Fruit fly (Drosophila melanogaster) whole organism, embryonic: Measurements from ENCODE around the gene CG10943.

Experiments
- CG10209 ChIP-seq: fragments of 200-800 bp; sonication (Bioruptor generic); optimal IDR thresholded peaks from 3 replicates; lab custom pipeline; 2017; ENCODE audit warnings: missing biosample characterization, mild to moderate bottlenecking, missing genetic modification characterization, missing genetic modification reagents
- CG11093 ChIP-seq: fragments of 200-800 bp; sonication (Bioruptor generic); IDR thresholded peaks from 3 replicates; pipeline ENCODE4 v1.3.6; 2022; ENCODE audit warnings: missing biosample characterization, missing genetic modification characterization
- CG11456 ChIP-seq: fragments of 200-800 bp; sonication (Bioruptor generic); IDR thresholded peaks from 3 replicates; pipeline ENCODE4 v1.3.6; 2022; ENCODE audit warnings: missing biosample characterization, missing genetic modification characterization
- CG12219 ChIP-seq: fragments of 200-800 bp; sonication (Bioruptor generic); optimal IDR thresholded peaks from 3 replicates; lab custom pipeline; 2018; ENCODE audit warnings: missing biosample characterization, mild to moderate bottlenecking, missing genetic modification characterization
- CG12659 ChIP-seq: fragments of 200-800 bp; sonication (Bioruptor generic); optimal IDR thresholded peaks from 3 replicates; lab custom pipeline; 2017; ENCODE audit warnings: mild to moderate bottlenecking, missing biosample characterization, missing genetic modification reagents, missing genetic modification characterization
- CG13775 ChIP-seq: fragments of 200-800 bp; sonication (Bioruptor generic); optimal IDR thresholded peaks from 3 replicates; lab custom pipeline; 2017; ENCODE audit warnings: missing biosample characterization, mild to moderate bottlenecking, missing genetic modification characterization
- CG14667 ChIP-seq: fragments of 200-800 bp; sonication (Bioruptor generic); IDR thresholded peaks from 2 replicates; pipeline ENCODE4 v1.3.6; 2022; ENCODE audit warnings: missing biosample characterization, missing genetic modification characterization
- CG16863 ChIP-seq: fragments of 200-800 bp; sonication (Bioruptor generic); optimal IDR thresholded peaks from 3 replicates; lab custom pipeline; 2016; ENCODE audit warnings: missing biosample characterization, missing genetic modification characterization
- CG17568 ChIP-seq: fragments of 200-800 bp; sonication (Bioruptor generic); optimal IDR thresholded peaks from 2 replicates; lab custom pipeline; 2018; ENCODE audit warnings: missing biosample characterization, mild to moderate bottlenecking, missing genetic modification characterization, moderate library complexity
- CG2116 ChIP-seq: fragments of 200-800 bp; sonication (Bioruptor generic); optimal IDR thresholded peaks from 3 replicates; lab custom pipeline; 2018; ENCODE audit warnings: missing biosample characterization, mild to moderate bottlenecking, missing genetic modification characterization
- CG2129 ChIP-seq: fragments of 200-800 bp; sonication (Bioruptor generic); IDR thresholded peaks from 2 replicates; pipeline ENCODE4 v1.3.6; 2022; ENCODE audit warnings: missing biosample characterization, missing genetic modification characterization; ENCODE audit not compliant: partially characterized antibody
- CG32772 ChIP-seq: fragments of 200-800 bp; sonication (Bioruptor generic); IDR thresholded peaks from 2 replicates; pipeline ENCODE4 v1.3.6; 2022; ENCODE audit warnings: missing biosample characterization, missing genetic modification characterization
- CG33557 ChIP-seq: fragments of 200-800 bp; sonication (Bioruptor generic); optimal IDR thresholded peaks from 2 replicates; lab custom pipeline; 2019; ENCODE audit warnings: missing biosample characterization, mild to moderate bottlenecking, missing genetic modification characterization, moderate library complexity
- CG4730 ChIP-seq: fragments of 200-800 bp; sonication (Bioruptor generic); IDR thresholded peaks from 2 replicates; pipeline ENCODE4 v1.3.6; 2022; ENCODE audit warnings: missing biosample characterization, missing genetic modification characterization
- CG6175 ChIP-seq: fragments of 200-800 bp; sonication (Bioruptor generic); IDR thresholded peaks from 3 replicates; pipeline ENCODE4 v1.3.6; 2022; ENCODE audit warnings: missing biosample characterization, missing genetic modification characterization
- CG6254 ChIP-seq: fragments of 200-800 bp; sonication (Bioruptor generic); optimal IDR thresholded peaks from 3 replicates; lab custom pipeline; 2017; ENCODE audit warnings: mild to moderate bottlenecking, missing biosample characterization, missing genetic modification reagents, missing genetic modification characterization
- CG6765 ChIP-seq: fragments of 200-800 bp; sonication (Bioruptor generic); optimal IDR thresholded peaks from 3 replicates; lab custom pipeline; 2017; ENCODE audit warnings: missing biosample characterization, mild to moderate bottlenecking, missing genetic modification characterization
- CG7556 ChIP-seq: fragments of 200-800 bp; sonication (Bioruptor generic); optimal IDR thresholded peaks from 2 replicates; lab custom pipeline; 2017; ENCODE audit warnings: missing biosample characterization, mild to moderate bottlenecking, missing genetic modification characterization
- CG7745 ChIP-seq: fragments of 200-800 bp; sonication (Bioruptor generic); optimal IDR thresholded peaks from 2 replicates; lab custom pipeline; 2018; ENCODE audit warnings: missing biosample characterization, mild to moderate bottlenecking, missing genetic modification characterization, moderate library complexity
- CG7839 ChIP-seq: fragments of 200-800 bp; sonication (Bioruptor generic); optimal IDR thresholded peaks from 3 replicates; lab custom pipeline; 2018; ENCODE audit warnings: missing biosample characterization, mild to moderate bottlenecking, missing genetic modification characterization, moderate library complexity
- CG7987 ChIP-seq: fragments of 200-800 bp; sonication (Bioruptor generic); optimal IDR thresholded peaks from 2 replicates; lab custom pipeline; 2018; ENCODE audit warnings: missing biosample characterization, mild to moderate bottlenecking, missing genetic modification characterization, moderate library complexity
- CG8478 ChIP-seq: fragments of >200 bp; optimal IDR thresholded peaks from 2 replicates; lab custom pipeline; 2018
- Deaf1 ChIP-seq: fragments of 200-800 bp; optimal IDR thresholded peaks from 3 replicates; lab custom pipeline; 2019; ENCODE audit warnings: missing biosample characterization, mild to moderate bottlenecking, missing genetic modification characterization, moderate library complexity
- Dip2 ChIP-seq: fragments of 200-800 bp; sonication (Bioruptor generic); IDR thresholded peaks from 2 replicates; pipeline ENCODE4 v1.3.6; 2022; ENCODE audit warnings: missing biosample characterization, missing genetic modification characterization
- Drgx ChIP-seq: fragments of 200-800 bp; sonication (Bioruptor generic); IDR thresholded peaks from 2 replicates; pipeline ENCODE4 v1.3.6; 2022; ENCODE audit warnings: missing biosample characterization, missing genetic modification characterization
- HmgD ChIP-seq: fragments of 200-800 bp; sonication (Bioruptor generic); optimal IDR thresholded peaks from 3 replicates; lab custom pipeline; 2016; ENCODE audit warnings: missing biosample characterization, missing genetic modification characterization
- HmgZ ChIP-seq: fragments of 200-800 bp; sonication (Bioruptor generic); optimal IDR thresholded peaks from 2 replicates; lab custom pipeline; 2018; ENCODE audit warnings: missing biosample characterization, mild to moderate bottlenecking, missing genetic modification characterization
- Hmr ChIP-seq: fragments of 200-800 bp; sonication (Bioruptor generic); optimal IDR thresholded peaks from 3 replicates; lab custom pipeline; 2017; ENCODE audit warnings: mild to moderate bottlenecking, missing biosample characterization, missing genetic modification reagents, missing genetic modification characterization
- Hr3 ChIP-seq: fragments of 200-800 bp; sonication (Bioruptor generic); optimal IDR thresholded peaks from 3 replicates; lab custom pipeline; 2016; ENCODE audit warnings: missing biosample characterization, missing genetic modification characterization
- Hr39 ChIP-seq: fragments of >200 bp; optimal IDR thresholded peaks from 2 replicates; lab custom pipeline; 2017
- Rx ChIP-seq: fragments of 200-800 bp; sonication (Bioruptor generic); IDR thresholded peaks from 2 replicates; pipeline ENCODE4 v1.3.6; 2022; ENCODE audit warnings: missing biosample characterization, missing genetic modification characterization
- Sox102F ChIP-seq: fragments of 200-800 bp; sonication (Bioruptor generic); optimal IDR thresholded peaks from 2 replicates; lab custom pipeline; 2018; ENCODE audit warnings: missing biosample characterization, mild to moderate bottlenecking, missing genetic modification characterization, moderate library complexity
- Trl ChIP-seq, 3 experiments: fragments of >200 bp in 2 of 3; fragments of 200-800 bp in 1 of 3; sonication (Bioruptor generic) in 1 of 3; optimal IDR thresholded peaks; 2 replicates in 1 of 3; 3 replicates in 2 of 3; lab custom pipeline; 2016 to 2017; ENCODE audit warnings: missing biosample characterization in 1 of 3, missing genetic modification characterization in 1 of 3
- ap ChIP-seq: fragments of 200-800 bp; sonication (Bioruptor generic); IDR thresholded peaks from 2 replicates; pipeline ENCODE4 v1.3.6; 2022; ENCODE audit warnings: missing biosample characterization, missing genetic modification characterization
- danr ChIP-seq: fragments of 200-800 bp; sonication (Bioruptor generic); IDR thresholded peaks from 2 replicates; pipeline ENCODE4 v1.3.6; 2022; ENCODE audit warnings: missing biosample characterization, missing genetic modification characterization
- dmrt99B ChIP-seq: fragments of 200-800 bp; sonication (Bioruptor generic); optimal IDR thresholded peaks from 2 replicates; lab custom pipeline; 2018; ENCODE audit warnings: missing biosample characterization, mild to moderate bottlenecking, missing genetic modification characterization, moderate library complexity
- eve ChIP-seq, 2 experiments: fragments of >200 bp; optimal IDR thresholded peaks; 2 replicates each; lab custom pipeline; 2017; ENCODE audit warnings: missing biosample characterization in 2 of 2, missing genetic modification characterization in 2 of 2
- h ChIP-seq: fragments of >200 bp; optimal IDR thresholded peaks from 2 replicates; lab custom pipeline; 2017
- lbe ChIP-seq: fragments of 200-800 bp; sonication (Bioruptor generic); optimal IDR thresholded peaks from 2 replicates; lab custom pipeline; 2016; ENCODE audit warnings: missing biosample characterization, mild to moderate bottlenecking, missing genetic modification characterization
- mld ChIP-seq: fragments of 200-800 bp; sonication (Bioruptor generic); IDR thresholded peaks from 3 replicates; pipeline ENCODE4 v1.3.6; 2022; ENCODE audit warnings: missing biosample characterization, missing genetic modification characterization; ENCODE audit not compliant: partially characterized antibody
- prd ChIP-seq, 3 experiments: fragments of >200 bp in 2 of 3; fragments of 200-800 bp in 1 of 3; sonication (Bioruptor generic) in 1 of 3; optimal IDR thresholded peaks in 2 of 3; IDR thresholded peaks in 1 of 3; 2 replicates in 2 of 3; 3 replicates in 1 of 3; pipeline versions ENCODE4 v1.3.6 to Lab custom; 2017 to 2022; ENCODE audit warnings: missing biosample characterization in 1 of 3, missing genetic modification characterization in 1 of 3
- ro ChIP-seq: fragments of 200-800 bp; sonication (Bioruptor generic); IDR thresholded peaks from 2 replicates; pipeline ENCODE4 v1.3.6; 2022; ENCODE audit warnings: missing biosample characterization, missing genetic modification characterization
- sd ChIP-seq: fragments of 200-800 bp; sonication (Bioruptor generic); optimal IDR thresholded peaks from 3 replicates; lab custom pipeline; 2018; ENCODE audit warnings: missing biosample characterization, mild to moderate bottlenecking, missing genetic modification characterization, moderate library complexity
- sisA ChIP-seq: fragments of 200-800 bp; sonication (Bioruptor generic); IDR thresholded peaks from 2 replicates; pipeline ENCODE4 v1.3.6; 2022; ENCODE audit warnings: missing biosample characterization, missing genetic modification characterization
- sob ChIP-seq: fragments of 200-800 bp; sonication (Bioruptor generic); IDR thresholded peaks from 2 replicates; pipeline ENCODE4 v1.3.6; 2022; ENCODE audit warnings: missing biosample characterization, missing genetic modification characterization
- unc-4 ChIP-seq: fragments of 200-800 bp; sonication (Bioruptor generic); IDR thresholded peaks from 2 replicates; pipeline ENCODE4 v1.3.6; 2022; ENCODE audit warnings: missing biosample characterization, missing genetic modification characterization; ENCODE audit not compliant: partially characterized antibody
- usp ChIP-seq: fragments of >200 bp; optimal IDR thresholded peaks from 2 replicates; lab custom pipeline; 2017; ENCODE audit warnings: missing biosample characterization, missing genetic modification characterization
- zen ChIP-seq: fragments of 200-800 bp; sonication (Bioruptor generic); optimal IDR thresholded peaks from 3 replicates; lab custom pipeline; 2018; ENCODE audit warnings: missing biosample characterization, mild to moderate bottlenecking, missing genetic modification characterization, moderate library complexity
- zf30C ChIP-seq: fragments of 200-800 bp; sonication (Bioruptor generic); optimal IDR thresholded peaks from 3 replicates; lab custom pipeline; 2018; ENCODE audit warnings: missing biosample characterization, mild to moderate bottlenecking, missing genetic modification characterization

Gene CG10943

DNA sequence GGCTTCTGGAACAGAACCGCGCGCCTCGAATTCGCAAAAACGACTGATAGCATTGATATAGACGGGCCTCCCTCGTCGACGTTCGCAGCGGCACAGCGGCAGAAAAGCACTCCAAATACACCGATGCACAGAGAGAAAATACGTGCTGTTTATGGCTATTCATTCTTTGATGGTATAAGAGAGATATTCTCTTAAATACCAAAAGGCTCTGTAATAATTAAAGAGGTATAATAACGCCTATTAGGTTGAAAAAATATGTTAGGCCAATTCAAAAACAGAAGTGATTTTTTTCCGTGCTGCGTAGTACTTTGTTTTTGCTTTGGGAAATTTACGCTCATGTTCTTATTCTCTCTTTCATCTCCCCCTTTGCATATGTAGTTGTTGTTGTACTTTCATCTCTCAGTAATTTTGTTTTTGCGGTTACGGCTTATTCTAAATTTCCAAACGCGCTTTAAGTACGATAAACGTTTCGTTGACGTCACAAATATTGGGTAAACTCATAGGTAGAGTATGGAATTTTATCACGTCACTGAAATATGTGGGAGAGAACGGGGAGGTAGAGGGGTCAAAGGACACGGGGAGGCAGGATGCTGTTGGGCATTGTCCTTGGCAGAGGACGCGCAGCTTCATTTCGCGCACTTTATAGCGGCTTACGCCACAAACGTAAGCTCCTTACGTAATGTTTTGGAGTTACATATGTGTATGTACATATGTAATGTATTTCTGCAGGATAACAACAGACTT, 19.5 kb downstream of the CG10943 start, which contains the start of gene nebu (continued):
- no peak; the same call in 1 of the 2 replicates for TF ChIP-seq ap (GFP tag; lab: Robert Waterston, UW)
- no peak for TF ChIP-seq Hr39
- peak; percentile 89 for TF ChIP-seq zf30C (GFP tag; lab: Kevin White, UChicago)
- TF ChIP-seq CG33557 (GFP tag; lab: Kevin White, UChicago) = peak; percentile 47
- peak; percentile 93 for TF ChIP-seq CG12219
- TF ChIP-seq Trl (optimal IDR thresholded peaks at IDR 0.05; lab: Kevin White, UChicago) = peak in 1 of 2 experiments; percentile 60
- TF ChIP-seq Trl (GFP tag; optimal IDR thresholded peaks at IDR 0.05; lab: Kevin White, UChicago) = peak; percentile 96
- peak; percentile 93 for TF ChIP-seq Hr3 (GFP tag; lab: Kevin White, UChicago)
- TF ChIP-seq Hmr (GFP tag; lab: Kevin White, UChicago) = peak; percentile 99
- TF ChIP-seq dmrt99B (tag; lab: Kevin White, UChicago) = peak; percentile 96
- peak; percentile 96 for TF ChIP-seq sisA
- TF ChIP-seq Deaf1 (tag; lab: Kevin White, UChicago) = peak; percentile 86
- TF ChIP-seq Dip2 = peak; percentile 69; the same call in 1 of the 2 replicates
- TF ChIP-seq CG7987 (GFP tag; lab: Kevin White, UChicago) = peak; percentile 79
- no peak for TF ChIP-seq CG8478 (lab: Kevin White, UChicago)
- peak; percentile 86 for TF ChIP-seq zen (tag; lab: Kevin White, UChicago)
- peak; percentile 97 for TF ChIP-seq CG11456 (GFP tag; lab: Robert Waterston, UW)
- peak; percentile 91 for TF ChIP-seq sd (tag; lab: Kevin White, UChicago)
- TF ChIP-seq unc-4 (GFP tag; lab: Robert Waterston, UW) = no peak
- peak; percentile 85 for TF ChIP-seq CG6254 (GFP tag; lab: Kevin White, UChicago)
- TF ChIP-seq Sox102F = peak; percentile 95
- peak; percentile 97 for TF ChIP-seq Drgx (GFP tag; lab: Robert Waterston, UW)
- peak; percentile 94 for TF ChIP-seq CG32772 (GFP tag; lab: Robert Waterston, UW)
- no peak for TF ChIP-seq CG7745 (tag; lab: Kevin White, UChicago)
- TF ChIP-seq CG10209 (GFP tag; lab: Kevin White, UChicago) = peak; percentile 96
- peak; percentile 93 for TF ChIP-seq CG16863 (GFP tag; lab: Kevin White, UChicago)
- TF ChIP-seq CG6175 (GFP tag; lab: Robert Waterston, UW) = peak; percentile 95
- TF ChIP-seq CG14667 (GFP tag; lab: Robert Waterston, UW) = no peak; the same call in 1 of the 2 replicates
- TF ChIP-seq CG4730 (GFP tag; lab: Robert Waterston, UW) = no peak; the same call in 1 of the 2 replicates
- TF ChIP-seq CG7839 (tag; lab: Kevin White, UChicago) = peak; percentile 97
- TF ChIP-seq CG11093 (GFP tag; lab: Robert Waterston, UW) = peak; percentile 94
- TF ChIP-seq usp (GFP tag; lab: Kevin White, UChicago) = no peak
- TF ChIP-seq mld (GFP tag; lab: Robert Waterston, UW) = no peak
- TF ChIP-seq h (lab: Kevin White, UChicago) = no peak
- TF ChIP-seq prd (optimal IDR thresholded peaks at IDR 0.05; lab: Kevin White, UChicago) = no peak
- peak; percentile 97 for TF ChIP-seq prd (GFP tag; IDR thresholded peaks at IDR 0.05; lab: Robert Waterston, UW)
- peak; percentile 94 for TF ChIP-seq CG6765 (GFP tag; lab: Kevin White, UChicago)
- peak in 1 of 2 experiments; percentile 95 for TF ChIP-seq eve (GFP tag; optimal IDR thresholded peaks at IDR 0.05; lab: Kevin White, UChicago)
- TF ChIP-seq CG17568 = peak; percentile 92
- TF ChIP-seq CG12659 = peak; percentile 98
- TF ChIP-seq CG13775 (GFP tag; lab: Kevin White, UChicago) = peak; percentile 94
- TF ChIP-seq Rx = no peak; the same call in 1 of the 2 replicates
- peak; percentile 95 for TF ChIP-seq danr (GFP tag; lab: Robert Waterston, UW)
- TF ChIP-seq lbe (GFP tag; lab: Kevin White, UChicago) = peak; percentile 97
- peak; percentile 84; the same call in 1 of the 2 replicates for TF ChIP-seq ro (GFP tag; lab: Robert Waterston, UW)
- peak; percentile 97 for TF ChIP-seq CG7556 (GFP tag; lab: Kevin White, UChicago)
- no peak for TF ChIP-seq CG2129 (GFP tag; lab: Robert Waterston, UW)
- TF ChIP-seq CG2116 (GFP tag; lab: Kevin White, UChicago) = peak; percentile 73
- TF ChIP-seq HmgZ (tag; lab: Kevin White, UChicago) = peak; percentile 98
- TF ChIP-seq sob (GFP tag; lab: Robert Waterston, UW) = peak; percentile 98
- TF ChIP-seq HmgD (GFP tag; lab: Kevin White, UChicago) = peak; percentile 97
